Fruit fly (Drosophila melanogaster) ovary, adult (tissue): ENCODE data around the gene CG8128.

ENCODE experiments used
- CG17801 ChIP-seq: fragments of 200-800 bp; optimal IDR thresholded peaks from 2 replicates; lab custom pipeline; 2019; ENCODE audit warnings: missing biosample characterization, mild to moderate bottlenecking, missing genetic modification characterization, moderate library complexity; ENCODE audit not compliant: partially characterized antibody

Gene CG8128

DNA sequence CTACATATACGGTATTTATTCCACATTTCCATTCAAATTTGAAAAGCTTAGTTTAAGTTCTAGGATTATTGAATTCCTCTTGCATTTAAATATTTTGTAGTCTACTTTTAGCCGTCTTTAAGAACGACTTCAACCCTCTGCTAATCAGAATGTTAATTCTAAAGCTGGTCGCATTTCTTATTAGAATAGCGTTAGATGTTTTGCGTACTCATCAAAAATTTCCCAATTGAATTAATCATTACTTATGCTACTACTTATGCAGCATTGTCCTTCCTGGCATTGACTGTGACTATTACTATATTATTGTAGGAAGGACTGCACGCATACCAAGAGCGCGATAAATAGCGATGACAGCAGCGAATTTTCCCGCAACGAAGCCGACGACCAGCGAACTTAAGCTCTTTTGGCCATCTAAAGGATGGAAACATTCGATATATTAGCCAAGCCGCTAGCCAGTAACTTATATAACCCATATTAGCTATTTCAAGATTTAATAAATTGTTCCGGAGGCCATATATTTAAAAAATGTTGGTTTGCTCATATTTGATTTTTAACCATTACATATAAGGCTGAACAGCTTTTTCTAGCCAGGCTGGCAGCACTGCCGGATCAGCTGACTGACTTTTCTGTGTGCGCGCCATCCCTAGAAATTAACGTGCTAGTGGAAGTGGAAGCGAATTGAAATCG is at the start of gene CG8128:
Gene CG8128 (plus strand): TSS at position 641 of the 687 bp plus-strand sequence.
- peak; percentile 8 for TF ChIP-seq CG17801 (GFP tag; lab: Kevin White, UChicago)

DNA sequence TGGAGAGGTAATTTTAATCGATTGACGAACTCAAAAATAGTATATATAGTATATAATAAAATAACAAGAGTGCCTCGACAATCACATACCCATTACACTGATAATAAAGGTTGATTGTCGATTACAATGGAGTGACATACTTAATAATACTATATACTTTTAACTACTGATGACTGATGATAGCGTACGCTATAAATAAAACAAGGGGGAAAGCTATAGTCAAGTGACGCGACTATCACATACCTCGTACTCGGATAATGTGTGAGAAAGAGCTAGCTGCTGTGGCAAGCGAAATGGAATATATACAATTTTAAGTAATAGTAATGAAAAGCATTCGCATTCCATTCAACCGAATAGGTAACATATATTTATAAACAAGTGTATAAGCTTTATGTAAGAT is 49.1 kb upstream of the CG8128 start:
- no peak for TF ChIP-seq CG17801 (GFP tag; lab: Kevin White, UChicago)

DNA sequence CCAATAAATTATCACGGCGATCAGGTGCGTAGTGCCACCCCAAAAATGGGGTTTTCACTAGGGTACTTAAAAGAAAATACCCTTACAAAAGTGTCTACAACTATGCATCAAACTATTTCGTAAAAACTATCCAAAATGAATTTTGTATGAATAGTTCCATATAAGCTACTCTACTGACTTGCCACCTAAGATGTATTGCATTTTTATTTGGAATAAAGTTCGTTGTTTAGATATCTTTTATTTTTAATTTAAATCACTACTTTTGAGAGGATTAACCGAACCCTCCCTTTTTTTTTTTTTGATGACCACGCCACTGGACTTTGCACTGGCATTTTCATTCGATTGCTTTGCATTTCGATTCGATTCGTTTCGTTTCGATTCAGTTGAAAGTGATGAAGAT is 47.8 kb upstream of the CG8128 start:
- no peak for TF ChIP-seq CG17801 (GFP tag; lab: Kevin White, UChicago)

DNA sequence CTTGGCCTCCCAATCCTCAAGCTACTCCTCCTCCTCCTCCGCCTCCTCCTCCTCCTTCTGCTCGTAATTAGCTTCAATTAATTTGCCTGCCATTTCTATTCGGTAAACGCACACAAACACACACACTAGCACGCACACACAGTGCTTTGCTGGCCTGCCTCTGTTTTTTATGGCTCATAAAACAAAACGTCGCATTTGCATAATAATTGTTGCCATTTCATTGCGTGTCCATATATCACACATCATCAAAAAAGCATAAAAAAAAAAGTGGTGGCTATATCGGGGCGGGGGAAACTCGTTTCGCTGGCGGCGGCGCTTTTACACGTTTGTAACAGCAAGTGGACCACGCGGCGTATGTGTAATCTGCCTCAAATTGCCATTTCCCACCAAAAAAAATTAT is 45.7 kb upstream of the CG8128 start:
- no peak for TF ChIP-seq CG17801 (GFP tag; lab: Kevin White, UChicago)

DNA sequence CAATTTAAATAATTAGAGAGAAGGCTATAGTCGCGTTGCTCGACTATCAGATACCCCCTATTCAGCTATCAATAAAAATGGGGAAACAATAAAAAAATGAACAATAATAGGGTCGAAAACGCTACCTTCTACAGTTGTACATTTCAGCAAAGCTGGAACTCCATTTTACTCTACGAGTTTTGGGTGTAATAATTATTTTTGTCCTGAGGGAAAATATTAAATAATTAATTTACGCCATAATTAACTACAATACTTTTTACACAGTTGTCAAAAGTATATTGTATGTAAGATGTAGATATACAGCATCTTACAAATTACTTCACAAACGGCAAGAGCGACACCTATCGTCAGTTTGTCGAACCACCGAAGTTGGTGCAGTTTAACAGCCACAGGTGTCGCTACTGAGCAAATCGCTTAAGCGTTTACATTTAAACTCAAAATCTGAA is 43.9 kb upstream of the CG8128 start:
- TF ChIP-seq CG17801 (GFP tag; lab: Kevin White, UChicago): no peak

DNA sequence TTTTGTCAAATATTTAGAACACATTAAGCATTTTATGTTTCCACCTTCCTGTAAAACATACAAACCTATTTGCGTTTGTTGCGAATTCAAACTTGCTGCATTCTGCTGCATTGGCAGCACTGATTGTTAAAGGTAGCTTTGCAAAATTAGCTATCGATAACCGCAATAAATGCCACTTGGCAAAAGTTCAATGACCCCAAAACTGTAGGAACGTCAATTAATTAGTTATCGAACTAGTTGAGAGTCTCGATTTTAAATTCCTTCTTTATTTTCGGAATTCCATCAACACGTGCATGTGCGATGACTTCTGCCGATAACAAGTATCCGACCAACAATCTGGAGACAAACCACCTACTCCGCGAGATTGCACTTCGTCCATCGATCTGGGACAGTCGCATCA is 35.0 kb upstream of the CG8128 start, which contains the start of gene CG8119:
Gene CG8119 (plus strand): TSS at position 301 of the 400 bp plus-strand sequence.
- no peak for TF ChIP-seq CG17801 (GFP tag; lab: Kevin White, UChicago)

DNA sequence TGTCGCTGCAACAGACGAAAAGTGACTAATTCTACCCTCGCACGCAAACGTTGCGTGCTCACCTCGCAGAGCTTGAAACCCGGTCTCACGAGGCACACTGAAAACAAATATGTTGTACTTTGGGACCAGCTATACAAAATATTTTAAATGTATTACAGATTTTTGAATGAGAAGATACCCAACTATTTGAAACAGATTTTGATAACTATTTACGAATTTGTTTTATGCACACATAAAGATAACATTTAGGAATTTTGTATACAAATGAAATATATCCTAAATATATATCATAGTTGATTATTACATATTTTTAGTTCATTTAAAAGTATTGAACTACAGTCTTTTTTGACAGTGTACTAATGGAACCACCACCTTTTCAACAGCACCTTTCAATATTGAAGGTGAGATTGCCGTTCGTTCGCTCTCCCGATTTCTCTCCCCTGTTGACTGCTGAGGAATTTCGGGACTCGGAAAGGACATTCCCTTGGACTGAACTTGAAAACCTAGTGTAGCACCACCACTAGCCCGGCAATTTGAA is 26.2 kb upstream of the CG8128 start, which contains the start of gene CG15646:
Gene CG15646 (minus strand): TSS at position 4 of the 538 bp plus-strand sequence.
- no peak for TF ChIP-seq CG17801 (GFP tag; lab: Kevin White, UChicago)

DNA sequence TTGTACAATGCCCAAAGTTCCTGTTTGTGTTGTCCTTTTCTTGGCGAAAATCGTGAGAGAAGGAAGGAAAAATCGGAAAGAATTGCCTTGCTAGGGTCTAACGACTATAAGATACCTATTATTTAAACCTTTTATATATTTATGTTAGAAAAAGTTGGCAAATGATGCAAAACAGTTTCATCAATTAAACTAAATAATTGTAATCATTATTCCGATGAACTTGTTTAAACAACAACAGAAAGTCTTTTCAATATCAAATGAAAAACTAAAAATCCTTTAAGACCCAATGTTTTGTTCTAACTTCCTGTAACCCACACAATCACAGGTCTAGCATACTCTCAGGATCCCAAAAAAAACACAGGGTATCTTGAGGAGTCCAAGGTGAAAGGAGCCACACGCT is 23.0 kb upstream of the CG8128 start:
- no peak for TF ChIP-seq CG17801 (GFP tag; lab: Kevin White, UChicago)

DNA sequence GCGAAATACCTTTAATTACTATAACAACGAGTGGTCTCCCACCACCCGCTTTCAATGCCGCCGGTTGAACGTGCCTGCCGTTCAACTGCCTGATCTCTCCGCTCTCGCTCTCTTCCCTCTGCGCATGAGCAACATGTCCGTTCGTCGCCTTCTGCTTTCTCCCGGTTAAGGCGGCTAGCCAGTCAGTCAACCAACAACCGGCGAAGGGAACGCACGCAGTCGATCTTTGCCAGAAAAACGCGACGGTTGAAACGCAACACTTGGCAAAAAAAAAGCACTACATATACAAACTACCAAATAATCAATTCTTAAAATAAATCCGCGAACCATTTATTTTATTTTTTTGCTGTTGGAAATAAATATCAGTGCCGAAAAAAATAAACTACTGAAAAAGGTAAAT is 22.0 kb upstream of the CG8128 start, which contains the start of gene CG12708:
Gene CG12708 (plus strand): TSS at position 183 of the 400 bp plus-strand sequence.
- TF ChIP-seq CG17801 (GFP tag; lab: Kevin White, UChicago): no peak

DNA sequence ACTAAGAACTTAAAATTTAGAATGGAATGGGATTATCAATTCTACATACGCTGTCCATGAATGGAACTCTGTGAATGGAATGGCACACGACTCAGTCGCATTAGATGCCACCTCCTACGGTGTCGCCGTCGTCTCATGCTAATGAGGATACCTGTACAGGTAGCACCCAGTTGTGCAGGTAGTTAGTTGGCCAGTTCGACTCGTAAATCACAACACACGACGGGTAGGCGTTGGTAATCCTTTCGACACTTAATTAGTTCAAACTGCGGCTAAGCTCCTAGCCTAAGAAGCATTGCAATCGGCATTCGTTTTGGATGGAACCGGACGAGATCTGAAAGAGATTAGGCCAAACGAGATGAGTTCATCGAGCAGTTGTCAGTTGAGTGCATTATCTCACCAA is 12.9 kb upstream of the CG8128 start:
- TF ChIP-seq CG17801 (GFP tag; lab: Kevin White, UChicago): no peak

DNA sequence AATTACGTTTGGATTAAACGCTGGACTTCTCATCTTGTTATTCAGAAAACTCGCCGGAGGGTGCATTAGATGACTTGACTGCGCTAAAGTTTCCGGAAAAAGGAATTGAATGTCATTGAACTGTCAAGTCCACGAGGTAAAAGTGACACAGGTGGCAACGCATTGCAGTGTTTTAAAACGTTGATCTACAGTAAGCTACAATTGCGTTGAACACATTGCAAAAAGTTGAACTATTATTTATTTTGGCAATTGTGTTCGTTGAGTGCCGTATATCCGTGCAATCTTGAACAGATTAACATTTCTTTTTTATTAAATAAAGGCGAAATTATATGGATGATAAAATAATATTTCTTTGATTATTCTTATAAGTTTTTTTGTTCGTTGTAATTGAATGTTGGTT is 8.5 kb upstream of the CG8128 start, which contains the start of gene CG15599:
Gene CG15599 (minus strand): TSS at position 101 of the 400 bp plus-strand sequence.
- no peak for TF ChIP-seq CG17801 (GFP tag; lab: Kevin White, UChicago)

DNA sequence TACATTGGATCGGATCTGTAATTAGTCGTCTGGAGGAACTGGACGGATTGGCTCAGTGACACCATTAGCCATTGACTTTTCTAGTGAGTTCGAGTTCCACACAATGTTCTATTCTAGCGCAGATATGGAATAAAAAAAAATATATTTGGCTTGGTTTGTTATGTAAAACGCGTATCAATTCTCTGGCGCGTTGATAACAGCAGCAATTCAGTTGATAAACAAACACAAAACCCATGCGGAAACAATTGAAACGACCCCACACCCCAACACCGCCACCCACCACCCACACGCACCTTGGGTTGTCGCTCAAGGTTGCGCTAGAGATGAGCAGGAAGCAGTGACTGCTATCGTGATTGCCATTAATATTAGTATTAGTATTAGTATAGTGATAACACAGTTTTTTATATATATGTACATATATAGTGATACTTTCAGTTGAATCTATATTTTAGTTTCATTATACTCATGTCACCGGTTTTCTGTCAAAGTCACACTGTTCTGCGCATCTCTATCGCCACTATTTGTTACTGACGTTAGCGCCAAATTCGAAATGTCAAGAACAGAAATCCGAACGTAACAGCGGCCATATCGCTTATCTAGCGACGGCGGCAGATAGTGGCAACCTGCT is 401 bp downstream of the CG8128 start:
- peak; percentile 86 for TF ChIP-seq CG17801 (GFP tag; lab: Kevin White, UChicago)

DNA sequence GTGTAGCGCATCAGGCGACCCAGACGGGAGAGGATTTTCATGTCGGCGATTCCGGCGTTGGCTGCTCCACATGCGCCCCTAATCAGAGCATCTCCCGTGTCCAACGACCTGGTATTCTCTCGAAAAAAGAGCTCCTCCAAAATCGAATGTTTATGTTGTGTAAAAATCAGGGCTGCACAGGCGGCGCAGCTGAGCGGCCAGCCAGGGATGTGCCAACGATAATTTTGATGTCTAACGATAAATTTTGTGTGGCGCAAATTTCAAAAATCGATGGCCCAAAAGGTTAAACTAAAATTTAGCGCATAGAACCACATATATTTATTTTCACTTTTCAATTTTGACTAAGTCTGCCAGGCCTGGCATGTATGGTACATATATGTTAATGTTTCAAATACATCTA is 3.8 kb downstream of the CG8128 start, which contains the start of gene CG9240:
Gene CG9240 (minus strand): TSS at position 213 of the 400 bp plus-strand sequence.
- peak; percentile 47 for TF ChIP-seq CG17801 (GFP tag; lab: Kevin White, UChicago)

DNA sequence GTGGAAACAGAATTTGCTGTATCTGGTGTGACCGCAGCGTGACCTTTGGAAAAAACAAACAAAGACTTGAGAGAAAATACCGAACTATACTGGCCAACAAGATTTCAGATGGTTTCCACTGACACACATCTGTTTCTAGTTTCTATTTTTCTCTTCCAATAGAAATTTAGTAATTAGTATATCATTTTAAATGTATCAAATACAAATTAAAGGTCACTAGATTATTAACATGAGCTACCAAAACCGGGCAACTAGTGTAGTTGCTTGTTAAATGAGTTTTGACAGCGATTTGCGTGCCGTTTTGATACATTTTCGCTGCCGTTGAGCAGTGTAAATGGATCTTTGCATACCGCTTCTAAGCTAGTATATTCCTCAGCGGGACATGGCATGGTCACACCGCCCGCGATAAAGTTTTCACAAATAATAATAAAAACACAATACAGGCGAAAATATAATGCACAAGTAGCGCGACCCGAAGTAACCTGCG is 6.5 kb downstream of the CG8128 start, which contains the start of the genes Pis and Hap40:
Gene Pis (minus strand): TSS at position 51 of the 487 bp plus-strand sequence.
Gene Hap40 (plus strand): TSS at position 406 of the 487 bp plus-strand sequence.
- TF ChIP-seq CG17801 (GFP tag; lab: Kevin White, UChicago): no peak

DNA sequence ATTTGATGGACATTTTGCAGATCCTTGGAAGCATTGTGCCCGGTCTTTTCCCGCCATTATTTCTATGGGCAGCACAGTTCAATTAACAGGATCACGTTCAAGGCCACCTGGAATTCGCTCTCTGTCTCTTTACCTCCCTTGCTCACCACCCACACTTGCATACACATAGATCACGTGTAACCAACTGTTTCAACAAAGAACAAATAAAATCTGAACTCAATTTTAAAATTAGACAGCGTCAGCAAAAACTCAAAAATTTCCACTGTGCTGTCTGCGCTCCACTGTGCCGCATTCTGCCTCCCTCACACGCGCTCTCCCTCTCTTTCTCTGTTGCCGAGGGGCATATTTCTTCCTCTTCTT is 12.3 kb downstream of the CG8128 start:
- TF ChIP-seq CG17801 (GFP tag; lab: Kevin White, UChicago): no peak
